Worm (Caenorhabditis elegans) whole organism, midembryonic: ENCODE measurements around the gene nceh-1.

Experiments
- flt-1 ChIP-seq: fragments of 200-800 bp; sonication (Bioruptor generic); IDR thresholded peaks from 2 replicates; pipeline ENCODE4 v1.3.6; 2022; ENCODE audit warnings: missing genetic modification characterization, missing compliant biosample characterization
- ztf-29 ChIP-seq: fragments of 200-800 bp; sonication (Bioruptor generic); IDR thresholded peaks from 2 replicates; pipeline ENCODE4 v1.3.6; 2022; ENCODE audit warnings: missing genetic modification reagents, missing genetic modification characterization, missing compliant biosample characterization

- no peak for TF ChIP-seq flt-1 (GFP tag; lab: Robert Waterston, UW)
- no peak for TF ChIP-seq ztf-29 (GFP tag; lab: Robert Waterston, UW)
Measured at ce11 chrV:19428097-19428496, 50.9 kb downstream of the nceh-1 start.
